Worm (Caenorhabditis elegans) whole organism, young adult: ENCODE measurements around the gene F37A4.4.

Source experiments
- B0019.2 ChIP-seq: fragments of 200-800 bp; sonication (Bioruptor generic); conservative IDR thresholded peaks from 2 replicates; pipeline ENCODE4 v1.3.6; 2022; ENCODE audit warnings: missing genetic modification reagents, missing genetic modification characterization, missing compliant biosample characterization
- F33H1.4 ChIP-seq: fragments of 200-800 bp; sonication (Bioruptor generic); IDR thresholded peaks from 2 replicates; pipeline ENCODE4 v1.3.6; 2022; ENCODE audit warnings: missing genetic modification reagents, missing genetic modification characterization, missing compliant biosample characterization
- F37B4.10 ChIP-seq: fragments of 200-800 bp; sonication (Bioruptor generic); IDR thresholded peaks from 2 replicates; pipeline ENCODE4 v1.3.6; 2022; ENCODE audit warnings: missing genetic modification characterization, missing compliant biosample characterization
- F39B2.1 ChIP-seq: fragments of 200-800 bp; sonication (Bioruptor generic); IDR thresholded peaks from 2 replicates; pipeline ENCODE4 v1.3.6; 2022; ENCODE audit warnings: missing genetic modification reagents, missing genetic modification characterization, missing compliant biosample characterization
- F52B5.7 ChIP-seq: sonication (generic microtip); optimal IDR thresholded peaks from 2 replicates; lab custom pipeline; 2016; ENCODE audit warnings: mild to moderate bottlenecking, missing genetic modification characterization, missing compliant biosample characterization
- F55B11.4 ChIP-seq: sonication (generic microtip); optimal IDR thresholded peaks from 2 replicates; lab custom pipeline; 2016; ENCODE audit warnings: missing compliant biosample characterization, missing genetic modification characterization, borderline replicate concordance; ENCODE audit not compliant: insufficient read depth
- F57C9.4 ChIP-seq: sonication (generic microtip); optimal IDR thresholded peaks from 2 replicates; lab custom pipeline; 2017; ENCODE audit warnings: mild to moderate bottlenecking, missing genetic modification characterization, missing compliant biosample characterization
- K12H6.12 ChIP-seq: fragments of 200-800 bp; sonication (Bioruptor generic); optimal IDR thresholded peaks from 2 replicates; lab custom pipeline; 2018; ENCODE audit warnings: mild to moderate bottlenecking, missing genetic modification characterization, missing compliant biosample characterization
- T07F8.4 ChIP-seq: sonication (generic microtip); optimal IDR thresholded peaks from 2 replicates; lab custom pipeline; 2016; ENCODE audit warnings: mild to moderate bottlenecking, missing genetic modification characterization, moderate library complexity, missing compliant biosample characterization
- T26A5.8 ChIP-seq: sonication (generic microtip); optimal IDR thresholded peaks from 2 replicates; lab custom pipeline; 2016; ENCODE audit warnings: missing genetic modification characterization, missing compliant biosample characterization
- Y53F4B.3 ChIP-seq: fragments of 200-800 bp; sonication (Bioruptor generic); IDR thresholded peaks from 2 replicates; pipeline ENCODE4 v1.3.6; 2022; ENCODE audit warnings: missing genetic modification reagents, missing genetic modification characterization, missing compliant biosample characterization
- Y95B8A.8 ChIP-seq: fragments of 200-800 bp; sonication (Bioruptor generic); IDR thresholded peaks from 2 replicates; pipeline ENCODE4 v1.3.6; 2022; ENCODE audit warnings: missing genetic modification reagents, missing genetic modification characterization, missing compliant biosample characterization
- akir-1 ChIP-seq: fragments of 200-800 bp; sonication (Bioruptor generic); optimal IDR thresholded peaks from 2 replicates; lab custom pipeline; 2018; ENCODE audit warnings: mild to moderate bottlenecking, missing genetic modification characterization, moderate library complexity, missing compliant biosample characterization
- aptf-3 ChIP-seq: fragments of 200-800 bp; sonication (Bioruptor generic); IDR thresholded peaks from 2 replicates; pipeline ENCODE4 v1.3.6; 2022; ENCODE audit warnings: missing genetic modification characterization, missing compliant biosample characterization
- atf-7 ChIP-seq: sonication (generic microtip); optimal IDR thresholded peaks from 2 replicates; lab custom pipeline; 2017; ENCODE audit warnings: mild to moderate bottlenecking, missing genetic modification characterization, missing compliant biosample characterization
- attf-3 ChIP-seq: fragments of 200-800 bp; sonication (Bioruptor generic); conservative IDR thresholded peaks from 2 replicates; pipeline ENCODE4 v1.3.6; 2022; ENCODE audit warnings: missing genetic modification reagents, missing genetic modification characterization, missing compliant biosample characterization
- attf-6 ChIP-seq: fragments of 200-800 bp; sonication (Bioruptor generic); IDR thresholded peaks from 2 replicates; pipeline ENCODE4 v1.3.6; 2022; ENCODE audit warnings: missing genetic modification reagents, missing genetic modification characterization, missing compliant biosample characterization
- bed-2 ChIP-seq: fragments of 200-800 bp; sonication (Bioruptor generic); IDR thresholded peaks from 2 replicates; pipeline ENCODE4 v1.3.6; 2022; ENCODE audit warnings: missing genetic modification reagents, missing genetic modification characterization, missing compliant biosample characterization
- cebp-1 ChIP-seq, 2 experiments: fragments of 200-800 bp in 1 of 2; sonication (Bioruptor generic) in 1 of 2; sonication (generic microtip) in 1 of 2; IDR thresholded peaks in 1 of 2; optimal IDR thresholded peaks in 1 of 2; 2 replicates each; pipeline versions ENCODE4 v1.3.6 to Lab custom; 2017 to 2022; ENCODE audit warnings: missing compliant biosample characterization in 2 of 2, missing genetic modification characterization in 2 of 2, mild to moderate bottlenecking in 1 of 2, missing genetic modification reagents in 1 of 2, moderate library complexity in 1 of 2
- ceh-58 ChIP-seq: fragments of 200-800 bp; sonication (Bioruptor generic); IDR thresholded peaks from 2 replicates; pipeline ENCODE4 v1.3.6; 2022; ENCODE audit warnings: missing genetic modification characterization, missing compliant biosample characterization
- egrh-3 ChIP-seq: fragments of 200-800 bp; sonication (Bioruptor generic); IDR thresholded peaks from 2 replicates; pipeline ENCODE4 v1.3.6; 2022; ENCODE audit warnings: missing genetic modification reagents, missing genetic modification characterization, missing compliant biosample characterization
- ekl-4 ChIP-seq: fragments of 200-800 bp; sonication (Bioruptor generic); IDR thresholded peaks from 2 replicates; pipeline ENCODE4 v1.3.6; 2022; ENCODE audit warnings: missing genetic modification reagents, missing genetic modification characterization, missing compliant biosample characterization
- hlh-12 ChIP-seq: sonication (generic microtip); optimal IDR thresholded peaks from 2 replicates; lab custom pipeline; 2016; ENCODE audit warnings: missing genetic modification characterization, missing compliant biosample characterization
- hsf-1 ChIP-seq: fragments of 200-800 bp; sonication (Bioruptor generic); IDR thresholded peaks from 2 replicates; pipeline ENCODE4 v1.3.6; 2022; ENCODE audit warnings: missing genetic modification reagents, missing genetic modification characterization, missing compliant biosample characterization
- lin-26 ChIP-seq: fragments of 200-800 bp; sonication (Bioruptor generic); IDR thresholded peaks from 2 replicates; pipeline ENCODE4 v1.3.6; 2022; ENCODE audit warnings: missing genetic modification reagents, missing genetic modification characterization, missing compliant biosample characterization
- lin-40 ChIP-seq: sonication (generic microtip); optimal IDR thresholded peaks from 2 replicates; lab custom pipeline; 2016; ENCODE audit warnings: missing genetic modification characterization, mild to moderate bottlenecking, missing compliant biosample characterization, missing genotype, missing genetic modification reagents
- lsl-1 ChIP-seq: fragments of 200-800 bp; sonication (Bioruptor generic); optimal IDR thresholded peaks from 2 replicates; lab custom pipeline; 2018; ENCODE audit warnings: mild to moderate bottlenecking, missing genetic modification characterization, moderate library complexity, missing compliant biosample characterization
- madf-8 ChIP-seq: fragments of 200-800 bp; sonication (Bioruptor generic); conservative IDR thresholded peaks from 2 replicates; pipeline ENCODE4 v1.3.6; 2022; ENCODE audit warnings: missing genetic modification reagents, missing genetic modification characterization, missing compliant biosample characterization
- mel-28 ChIP-seq: sonication (generic microtip); optimal IDR thresholded peaks from 2 replicates; lab custom pipeline; 2016; ENCODE audit warnings: borderline replicate concordance, mild to moderate bottlenecking, missing genetic modification characterization, missing compliant biosample characterization
- mes-4 ChIP-seq: sonication (generic microtip); optimal IDR thresholded peaks from 2 replicates; lab custom pipeline; 2016; ENCODE audit warnings: missing genotype, missing genetic modification characterization, missing compliant biosample characterization
- mxl-1 ChIP-seq: sonication (generic microtip); optimal IDR thresholded peaks from 2 replicates; lab custom pipeline; 2016; ENCODE audit warnings: missing genetic modification characterization, missing compliant biosample characterization
- nfya-1 ChIP-seq: sonication (generic microtip); optimal IDR thresholded peaks from 2 replicates; lab custom pipeline; 2017; ENCODE audit warnings: antibody characterized with exemption, missing compliant biosample characterization, missing genetic modification characterization, borderline replicate concordance; ENCODE audit not compliant: insufficient read depth
- nfya-2 ChIP-seq: fragments of 200-800 bp; sonication (Bioruptor generic); IDR thresholded peaks from 2 replicates; pipeline ENCODE4 v1.3.6; 2022; ENCODE audit warnings: missing genetic modification reagents, missing genetic modification characterization, missing compliant biosample characterization
- nfyb-1 ChIP-seq: fragments of 200-800 bp; sonication (Bioruptor generic); IDR thresholded peaks from 2 replicates; pipeline ENCODE4 v1.3.6; 2022; ENCODE audit warnings: missing genetic modification reagents, missing genetic modification characterization, missing compliant biosample characterization
- nhr-120 ChIP-seq: fragments of 200-800 bp; sonication (Bioruptor generic); IDR thresholded peaks from 2 replicates; pipeline ENCODE4 v1.3.6; 2022; ENCODE audit warnings: missing genetic modification characterization, missing compliant biosample characterization
- nhr-27 ChIP-seq: fragments of 200-800 bp; sonication (Bioruptor generic); optimal IDR thresholded peaks from 2 replicates; lab custom pipeline; 2018; ENCODE audit warnings: mild to moderate bottlenecking, missing genetic modification characterization, moderate library complexity, missing compliant biosample characterization
- nhr-80 ChIP-seq: sonication (generic microtip); optimal IDR thresholded peaks from 2 replicates; lab custom pipeline; 2016; ENCODE audit warnings: missing genetic modification characterization, missing compliant biosample characterization
- pha-4 ChIP-seq: fragments of 150-350 bp; sonication (generic microtip); optimal IDR thresholded peaks from 2 replicates; lab custom pipeline; 2014; ENCODE audit warnings: missing biosample characterization, missing genetic modification reagents, missing genetic modification characterization
- repo-1 ChIP-seq: sonication (generic microtip); optimal IDR thresholded peaks from 2 replicates; lab custom pipeline; 2017; ENCODE audit warnings: mild to moderate bottlenecking, missing genetic modification characterization, missing compliant biosample characterization
- rpc-1 ChIP-seq, 2 experiments: fragments of 150-350 bp in 1 of 2; sonication (generic microtip) in 1 of 2; optimal IDR thresholded peaks; 2 replicates each; lab custom pipeline; 2014 to 2018; ENCODE audit warnings: missing biosample characterization in 1 of 2, missing genetic modification characterization in 1 of 2, missing genetic modification reagents in 1 of 2, missing genotype in 1 of 2
- sea-2 ChIP-seq: fragments of 200-800 bp; sonication (Bioruptor generic); IDR thresholded peaks from 2 replicates; pipeline ENCODE4 v1.3.6; 2022; ENCODE audit warnings: missing genetic modification characterization, missing compliant biosample characterization
- tbp1 ChIP-seq: fragments of 200-800 bp; sonication (Bioruptor generic); optimal IDR thresholded peaks from 2 replicates; lab custom pipeline; 2018; ENCODE audit warnings: mild to moderate bottlenecking, missing genetic modification characterization, missing compliant biosample characterization
- tbx-9 ChIP-seq: sonication (generic microtip); optimal IDR thresholded peaks from 2 replicates; lab custom pipeline; 2016; ENCODE audit warnings: borderline replicate concordance, missing genetic modification characterization, inconsistent platforms, missing compliant biosample characterization
- tlf-1 ChIP-seq: fragments of 200-800 bp; sonication (Bioruptor generic); optimal IDR thresholded peaks from 2 replicates; lab custom pipeline; 2018; ENCODE audit warnings: mild to moderate bottlenecking, missing genetic modification characterization, missing compliant biosample characterization
- unc-130 ChIP-seq: sonication (generic microtip); optimal IDR thresholded peaks from 2 replicates; lab custom pipeline; 2016; ENCODE audit warnings: missing genetic modification reagents, missing genetic modification characterization, missing compliant biosample characterization
- unc-62 ChIP-seq: fragments of 150-350 bp; optimal IDR thresholded peaks from 2 replicates; lab custom pipeline; 2014; ENCODE audit warnings: missing biosample characterization, missing genetic modification reagents, missing genetic modification characterization
- ztf-18 ChIP-seq: sonication (generic microtip); optimal IDR thresholded peaks from 2 replicates; lab custom pipeline; 2016; ENCODE audit warnings: missing genotype, mild to moderate bottlenecking, missing genetic modification characterization, missing compliant biosample characterization
- ztf-22 ChIP-seq: fragments of 200-800 bp; sonication (Bioruptor generic); optimal IDR thresholded peaks from 2 replicates; lab custom pipeline; 2018; ENCODE audit warnings: mild to moderate bottlenecking, missing genetic modification characterization, moderate library complexity, missing compliant biosample characterization
- ztf-28 ChIP-seq: fragments of 200-800 bp; sonication (Bioruptor generic); IDR thresholded peaks from 2 replicates; pipeline ENCODE4 v1.3.6; 2022; ENCODE audit warnings: missing genetic modification reagents, missing genetic modification characterization, missing compliant biosample characterization

F37A4.4 gene

ce11 chrIII:6709983-6710382 is 3.4 kb upstream of the F37A4.4 start, which contains the start of gene isw-1 (continued):
- TF ChIP-seq ekl-4, result peak; percentile 78
- peak; percentile 75 for TF ChIP-seq lsl-1 (GFP tag; lab: Kevin White, UChicago)
- no peak for TF ChIP-seq K12H6.12
- peak; percentile 75 for TF ChIP-seq F33H1.4 (GFP tag; lab: Robert Waterston, UW)
- TF ChIP-seq nhr-80 (tag; lab: Kevin White, UChicago), result no peak
- no peak for TF ChIP-seq F55B11.4 (tag; lab: Kevin White, UChicago)
- TF ChIP-seq ztf-18 (tag; lab: Kevin White, UChicago), result peak; percentile 8
- TF ChIP-seq sea-2 (GFP tag; lab: Robert Waterston, UW), result no peak
- no peak for TF ChIP-seq cebp-1 (GFP tag; IDR thresholded peaks at IDR 0.05; lab: Robert Waterston, UW)
- TF ChIP-seq cebp-1 (tag; optimal IDR thresholded peaks at IDR 0.05; lab: Kevin White, UChicago), result no peak
- TF ChIP-seq bed-2 (GFP tag; lab: Robert Waterston, UW), result no peak
- TF ChIP-seq mes-4, result no peak
- TF ChIP-seq F39B2.1 (GFP tag; lab: Robert Waterston, UW), result no peak
- TF ChIP-seq tbp1 (GFP tag; lab: Kevin White, UChicago), result no peak
- no peak for TF ChIP-seq T07F8.4 (tag; lab: Kevin White, UChicago)
- no peak for TF ChIP-seq attf-6
- TF ChIP-seq unc-130, result peak; percentile 63
- TF ChIP-seq hsf-1 (GFP tag; lab: Robert Waterston, UW), result peak; percentile 82
- no peak for TF ChIP-seq lin-40 (tag; lab: Kevin White, UChicago)
- TF ChIP-seq Y95B8A.8 (GFP tag; lab: Robert Waterston, UW), result 0 out of 2 replicates have a peak, but pooled peaks have one; percentile 51
- no peak for TF ChIP-seq egrh-3 (GFP tag; lab: Robert Waterston, UW)
- no peak for TF ChIP-seq lin-26 (GFP tag; lab: Robert Waterston, UW)
- TF ChIP-seq T26A5.8 (tag; lab: Kevin White, UChicago), result no peak
- no peak for TF ChIP-seq aptf-3
- TF ChIP-seq ceh-58, result no peak
- TF ChIP-seq attf-3 (GFP tag; lab: Robert Waterston, UW), result peak; percentile 80
- no peak for TF ChIP-seq akir-1 (GFP tag; lab: Kevin White, UChicago)
- no peak for TF ChIP-seq mxl-1 (tag; lab: Kevin White, UChicago)
- no peak for TF ChIP-seq F52B5.7
- TF ChIP-seq hlh-12 (tag; lab: Kevin White, UChicago), result no peak
- TF ChIP-seq nhr-27 (tag; lab: Kevin White, UChicago), result no peak
- no peak for TF ChIP-seq Y53F4B.3 (GFP tag; lab: Robert Waterston, UW)
- no peak for TF ChIP-seq tbx-9 (tag; lab: Kevin White, UChicago)
- TF ChIP-seq mel-28 (tag; lab: Kevin White, UChicago), result no peak
- TF ChIP-seq pha-4, result no peak
- no peak for TF ChIP-seq F57C9.4 (tag; lab: Kevin White, UChicago)
- TF ChIP-seq ztf-22, result no peak
- no peak for TF ChIP-seq nhr-120 (GFP tag; lab: Robert Waterston, UW)
- TF ChIP-seq nfya-1 (tag; lab: Kevin White, UChicago), result no peak
- TF ChIP-seq repo-1 (tag; lab: Kevin White, UChicago), result no peak
- TF ChIP-seq ztf-28, result no peak
- TF ChIP-seq nfya-2 (GFP tag; lab: Robert Waterston, UW), result no peak
- TF ChIP-seq atf-7 (tag; lab: Kevin White, UChicago), result no peak
- TF ChIP-seq B0019.2 (GFP tag; lab: Robert Waterston, UW), result peak; percentile 90
- TF ChIP-seq madf-8 (GFP tag; lab: Robert Waterston, UW), result peak; percentile 91
- TF ChIP-seq F37B4.10, result no peak
- peak; percentile 69 for TF ChIP-seq tlf-1 (GFP tag; lab: Kevin White, UChicago)
- TF ChIP-seq nfyb-1 (GFP tag; lab: Robert Waterston, UW), result no peak
- TF ChIP-seq unc-62 (GFP tag; lab: Kevin White, UChicago), result no peak
- no peak for TF ChIP-seq rpc-1 (optimal IDR thresholded peaks at IDR 0.05; lab: Kevin White, UChicago)
- TF ChIP-seq rpc-1 (tag; optimal IDR thresholded peaks at IDR 0.05; lab: Kevin White, UChicago), result no peak
